Worm (Caenorhabditis elegans): ENCODE results near the gene nphp-2.

Gene nphp-2

DNA sequence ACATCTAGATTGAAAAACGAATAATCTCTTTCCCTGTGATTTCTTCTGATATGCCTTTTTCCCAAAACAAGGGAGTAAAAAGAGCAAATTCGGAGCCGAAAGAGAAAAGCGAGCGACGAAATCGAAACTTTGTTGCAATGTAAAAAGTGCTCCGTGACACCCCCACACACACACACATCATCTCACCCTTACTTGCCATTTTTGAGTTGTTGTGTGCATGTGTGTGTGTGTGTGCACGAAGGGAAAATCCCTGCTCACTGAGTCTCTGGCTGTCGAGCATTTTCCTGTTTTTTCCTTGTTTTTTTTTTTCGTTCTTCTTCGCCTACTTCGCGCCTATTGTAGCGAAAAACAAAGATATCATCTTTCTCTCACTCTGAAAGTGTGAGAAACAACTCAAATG lies 8.6 kb upstream of the nphp-2 start:
- no peak for TF ChIP-seq tbx-9 (tag; optimal IDR thresholded peaks at IDR 0.05; ENCODE audit: borderline replicate concordance)
- TF ChIP-seq F57A8.1 (GFP tag; optimal IDR thresholded peaks at IDR 0.05) = no peak

DNA sequence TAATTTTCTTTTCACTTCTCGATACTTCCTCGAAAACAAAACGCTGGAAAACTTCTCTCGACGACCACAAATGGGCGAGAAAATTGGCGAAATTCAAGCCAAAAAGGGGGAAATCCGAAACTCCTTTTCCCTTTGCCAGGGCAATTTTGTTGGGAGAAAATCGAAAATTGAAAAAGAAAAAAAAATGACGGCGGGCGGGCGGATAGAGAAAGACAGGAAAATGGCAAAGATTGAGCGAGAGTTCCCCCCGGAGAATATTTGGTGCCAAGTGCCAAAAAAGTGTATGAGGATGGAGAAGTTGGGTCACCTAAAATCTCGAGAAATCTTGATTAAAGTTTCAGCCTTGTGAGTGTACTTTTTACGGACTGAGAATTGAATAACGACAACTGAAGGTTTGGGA lies 7.3 kb upstream of the nphp-2 start:
- peak; percentile 34; the same call in 1 of the 2 replicates for TF ChIP-seq zfh-2 (GFP tag; conservative IDR thresholded peaks at IDR 0.05)
- TF ChIP-seq aptf-2 (GFP tag; conservative IDR thresholded peaks at IDR 0.05) = no peak

DNA sequence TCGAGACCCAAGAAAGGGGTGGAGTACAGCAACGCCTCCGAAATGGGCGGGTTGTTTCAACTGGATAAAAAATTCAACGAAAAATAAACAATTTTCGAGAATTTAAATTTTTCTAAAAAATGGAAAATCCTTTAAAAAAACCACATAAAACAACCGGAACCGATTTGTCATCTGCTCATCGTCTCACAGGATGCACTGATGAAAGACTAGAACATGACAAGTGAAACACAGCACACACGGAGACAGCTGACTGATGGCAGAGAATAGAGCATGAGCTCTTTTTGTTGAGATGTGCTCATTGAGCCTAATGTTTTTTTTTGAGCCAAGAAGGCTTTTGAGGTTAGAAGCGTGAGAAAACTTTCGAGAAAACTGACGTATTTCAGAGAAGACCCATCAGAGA lies 5.6 kb upstream of the nphp-2 start:
- no peak for TF ChIP-seq ztf-25 (GFP tag; IDR thresholded peaks at IDR 0.05)
- no peak for TF ChIP-seq cebp-1 (GFP tag; IDR thresholded peaks at IDR 0.05)
- peak; percentile 26 for TF ChIP-seq cebp-1 (tag; optimal IDR thresholded peaks at IDR 0.05)

DNA sequence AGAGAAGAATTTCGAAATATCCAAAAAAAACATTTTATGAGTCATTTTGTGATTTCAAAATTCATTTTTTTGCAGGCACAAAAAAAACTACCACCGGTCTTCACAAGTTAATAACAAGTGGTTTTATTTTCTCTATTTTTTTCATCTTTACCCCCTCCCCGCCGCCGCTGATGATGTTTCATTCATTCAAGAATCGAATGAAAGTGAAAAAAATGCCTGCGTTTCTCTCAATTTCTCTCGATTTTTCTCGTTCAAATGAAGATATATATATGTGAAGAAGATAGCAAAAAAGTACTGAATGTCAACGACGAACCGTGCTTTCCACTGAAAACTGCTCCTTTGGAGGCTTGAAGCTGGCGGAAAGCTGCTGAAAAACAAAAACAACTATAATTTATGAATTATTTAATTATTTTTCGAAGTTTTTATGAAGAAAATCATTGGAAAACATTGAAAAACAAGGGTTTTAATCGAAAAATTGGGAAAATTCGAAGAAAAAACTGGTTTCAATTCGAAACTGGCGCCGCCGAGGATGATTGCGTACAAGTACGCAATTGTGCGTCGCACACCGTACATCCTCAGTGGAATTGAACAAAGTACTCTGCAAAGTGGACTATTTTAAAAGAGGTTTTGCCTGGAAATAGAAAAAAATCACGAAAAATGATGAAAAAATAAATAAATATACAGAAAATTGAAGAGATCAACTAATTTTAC lies 2.9 kb upstream of the nphp-2 start, which contains the start of gene zig-11:
Gene zig-11, minus strand, starts transcription at position 373 of the 711 bp plus-strand sequence.
- TF ChIP-seq lin-54 (GFP tag; optimal IDR thresholded peaks at IDR 0.05) (peak; percentile 61), nfyb-1 (GFP tag; IDR thresholded peaks at IDR 0.05) (no peak), mxl-1 (tag; optimal IDR thresholded peaks at IDR 0.05) (no peak), let-526 (GFP tag; IDR thresholded peaks at IDR 0.05) (no peak), cebp-1 (GFP tag; IDR thresholded peaks at IDR 0.05) (no peak), cebp-1 (tag; optimal IDR thresholded peaks at IDR 0.05) (peak; percentile 53), lsl-1 (GFP tag; optimal IDR thresholded peaks at IDR 0.05) (peak; percentile 16), egrh-3 (GFP tag; IDR thresholded peaks at IDR 0.05) (no peak), lin-35 (GFP tag; optimal IDR thresholded peaks at IDR 0.05) (peak in 1 of 3 experiments; percentile 32), C17E4.6 (GFP tag; IDR thresholded peaks at IDR 0.05) (no peak), nhr-80 (tag; optimal IDR thresholded peaks at IDR 0.05) (no peak), gei-17 (GFP tag; optimal IDR thresholded peaks at IDR 0.05) (no peak), B0035.1 (tag; optimal IDR thresholded peaks at IDR 0.05) (no peak), Y53F4B.3 (GFP tag; IDR thresholded peaks at IDR 0.05) (no peak), mes-4 (tag; optimal IDR thresholded peaks at IDR 0.05) (no peak), attf-5 (GFP tag; optimal IDR thresholded peaks at IDR 0.05) (no peak), rec-8 (tag; optimal IDR thresholded peaks at IDR 0.05) (no peak), hlh-12 (tag; optimal IDR thresholded peaks at IDR 0.05) (no peak), F23B12.7 (tag; optimal IDR thresholded peaks at IDR 0.05; ENCODE audit: insufficient read depth) (peak; percentile 13), aptf-3 (GFP tag; IDR thresholded peaks at IDR 0.05) (no peak), nfya-2 (GFP tag; IDR thresholded peaks at IDR 0.05) (no peak), mel-28 (tag; optimal IDR thresholded peaks at IDR 0.05; ENCODE audit: borderline replicate concordance) (no peak), efl-1 (GFP tag; optimal IDR thresholded peaks at IDR 0.05) (peak; percentile 69), B0261.1 (tag; optimal IDR thresholded peaks at IDR 0.05) (no peak), unc-62 (GFP tag; optimal IDR thresholded peaks at IDR 0.05) (no peak), sdz-38 (tag; optimal IDR thresholded peaks at IDR 0.05) (no peak), nfya-1 (tag; optimal IDR thresholded peaks at IDR 0.05; ENCODE audit: borderline replicate concordance, insufficient read depth) (no peak), madf-8 (GFP tag; conservative IDR thresholded peaks at IDR 0.05) (no peak), ztf-28 (GFP tag; IDR thresholded peaks at IDR 0.05) (no peak), rpc-1 (optimal IDR thresholded peaks at IDR 0.05) (no peak), rpc-1 (tag; optimal IDR thresholded peaks at IDR 0.05) (no peak)

Data from whole organism, young adult.